Worm (Caenorhabditis elegans) whole organism, young adult: ENCODE measurements around the gene slc-36.5.

ENCODE experiments used
- B0019.2 ChIP-seq: fragments of 200-800 bp; sonication (Bioruptor generic); conservative IDR thresholded peaks from 2 replicates; pipeline ENCODE4 v1.3.6; 2022; ENCODE audit warnings: missing genetic modification reagents, missing genetic modification characterization, missing compliant biosample characterization
- D2030.7 ChIP-seq: fragments of 200-800 bp; sonication (Bioruptor generic); IDR thresholded peaks from 2 replicates; pipeline ENCODE4 v1.3.6; 2022; ENCODE audit warnings: missing genetic modification reagents, missing genetic modification characterization, missing compliant biosample characterization
- F10E7.11 ChIP-seq: sonication (generic microtip); optimal IDR thresholded peaks from 2 replicates; lab custom pipeline; 2017; ENCODE audit warnings: mild to moderate bottlenecking, missing genetic modification characterization, moderate library complexity, missing compliant biosample characterization
- F23B12.7 ChIP-seq: sonication (generic microtip); optimal IDR thresholded peaks from 2 replicates; lab custom pipeline; 2017; ENCODE audit warnings: missing genetic modification characterization, mild to moderate bottlenecking, missing compliant biosample characterization, antibody characterized with exemption, moderate library complexity; ENCODE audit not compliant: insufficient read depth
- F33H1.4 ChIP-seq: fragments of 200-800 bp; sonication (Bioruptor generic); IDR thresholded peaks from 2 replicates; pipeline ENCODE4 v1.3.6; 2022; ENCODE audit warnings: missing genetic modification reagents, missing genetic modification characterization, missing compliant biosample characterization
- F57C9.4 ChIP-seq: sonication (generic microtip); optimal IDR thresholded peaks from 2 replicates; lab custom pipeline; 2017; ENCODE audit warnings: mild to moderate bottlenecking, missing genetic modification characterization, missing compliant biosample characterization
- ZK185.1 ChIP-seq: sonication (generic microtip); optimal IDR thresholded peaks from 2 replicates; lab custom pipeline; 2016; ENCODE audit warnings: mild to moderate bottlenecking, missing genetic modification characterization, missing compliant biosample characterization; ENCODE audit not compliant: poor library complexity, severe bottlenecking
- ama-1 ChIP-seq, 3 experiments: fragments of 150-350 bp in 1 of 3; sonication (generic microtip) in 2 of 3; optimal IDR thresholded peaks; 2 replicates each; lab custom pipeline; 2014 to 2018; ENCODE audit warnings: missing biosample characterization in 2 of 3, missing genetic modification characterization in 2 of 3, missing genetic modification reagents in 2 of 3
- aptf-2 ChIP-seq: fragments of 200-800 bp; sonication (Bioruptor generic); conservative IDR thresholded peaks from 2 replicates; pipeline ENCODE4 v1.3.6; 2022; ENCODE audit warnings: missing genetic modification reagents, missing genetic modification characterization, missing compliant biosample characterization
- aptf-3 ChIP-seq: fragments of 200-800 bp; sonication (Bioruptor generic); IDR thresholded peaks from 2 replicates; pipeline ENCODE4 v1.3.6; 2022; ENCODE audit warnings: missing genetic modification characterization, missing compliant biosample characterization
- athp-1 ChIP-seq: sonication (generic microtip); optimal IDR thresholded peaks from 2 replicates; lab custom pipeline; 2017; ENCODE audit warnings: mild to moderate bottlenecking, missing genetic modification characterization, missing compliant biosample characterization
- attf-3 ChIP-seq: fragments of 200-800 bp; sonication (Bioruptor generic); conservative IDR thresholded peaks from 2 replicates; pipeline ENCODE4 v1.3.6; 2022; ENCODE audit warnings: missing genetic modification reagents, missing genetic modification characterization, missing compliant biosample characterization
- attf-6 ChIP-seq: fragments of 200-800 bp; sonication (Bioruptor generic); IDR thresholded peaks from 2 replicates; pipeline ENCODE4 v1.3.6; 2022; ENCODE audit warnings: missing genetic modification reagents, missing genetic modification characterization, missing compliant biosample characterization
- ceh-27 ChIP-seq: fragments of 200-800 bp; sonication (Bioruptor generic); optimal IDR thresholded peaks from 2 replicates; lab custom pipeline; 2018; ENCODE audit warnings: mild to moderate bottlenecking, missing genetic modification characterization, moderate library complexity, missing compliant biosample characterization
- ceh-58 ChIP-seq: fragments of 200-800 bp; sonication (Bioruptor generic); IDR thresholded peaks from 2 replicates; pipeline ENCODE4 v1.3.6; 2022; ENCODE audit warnings: missing genetic modification characterization, missing compliant biosample characterization
- ceh-91 ChIP-seq: fragments of 200-800 bp; sonication (Bioruptor generic); IDR thresholded peaks from 2 replicates; pipeline ENCODE4 v1.3.6; 2022; ENCODE audit warnings: missing genetic modification reagents, missing genetic modification characterization, missing compliant biosample characterization
- dox-1 ChIP-seq: fragments of 200-800 bp; sonication (Bioruptor generic); IDR thresholded peaks from 2 replicates; pipeline ENCODE4 v1.3.6; 2022; ENCODE audit warnings: missing genetic modification reagents, missing genetic modification characterization, missing compliant biosample characterization
- dpl-1 ChIP-seq: fragments of 150-350 bp; optimal IDR thresholded peaks from 2 replicates; lab custom pipeline; 2014; ENCODE audit warnings: missing biosample characterization, missing genetic modification reagents, missing genetic modification characterization
- efl-1 ChIP-seq: fragments of 150-350 bp; optimal IDR thresholded peaks from 2 replicates; lab custom pipeline; 2014; ENCODE audit warnings: missing biosample characterization, missing genetic modification reagents, missing genetic modification characterization
- egl-18 ChIP-seq: fragments of 200-800 bp; sonication (Bioruptor generic); IDR thresholded peaks from 2 replicates; pipeline ENCODE4 v1.3.6; 2022; ENCODE audit warnings: missing genetic modification reagents, missing genetic modification characterization, missing compliant biosample characterization
- lsl-1 ChIP-seq: fragments of 200-800 bp; sonication (Bioruptor generic); optimal IDR thresholded peaks from 2 replicates; lab custom pipeline; 2018; ENCODE audit warnings: mild to moderate bottlenecking, missing genetic modification characterization, moderate library complexity, missing compliant biosample characterization
- madf-10 ChIP-seq: sonication (generic microtip); optimal IDR thresholded peaks from 2 replicates; lab custom pipeline; 2016; ENCODE audit warnings: mild to moderate bottlenecking, missing genetic modification characterization, missing compliant biosample characterization
- madf-3 ChIP-seq: fragments of 200-800 bp; sonication (Bioruptor generic); IDR thresholded peaks from 2 replicates; pipeline ENCODE4 v1.3.6; 2022; ENCODE audit warnings: missing genetic modification reagents, missing genetic modification characterization, missing compliant biosample characterization
- madf-8 ChIP-seq: fragments of 200-800 bp; sonication (Bioruptor generic); conservative IDR thresholded peaks from 2 replicates; pipeline ENCODE4 v1.3.6; 2022; ENCODE audit warnings: missing genetic modification reagents, missing genetic modification characterization, missing compliant biosample characterization
- mes-4 ChIP-seq: sonication (generic microtip); optimal IDR thresholded peaks from 2 replicates; lab custom pipeline; 2016; ENCODE audit warnings: missing genotype, missing genetic modification characterization, missing compliant biosample characterization
- nfya-2 ChIP-seq: fragments of 200-800 bp; sonication (Bioruptor generic); IDR thresholded peaks from 2 replicates; pipeline ENCODE4 v1.3.6; 2022; ENCODE audit warnings: missing genetic modification reagents, missing genetic modification characterization, missing compliant biosample characterization
- nfyb-1 ChIP-seq: fragments of 200-800 bp; sonication (Bioruptor generic); IDR thresholded peaks from 2 replicates; pipeline ENCODE4 v1.3.6; 2022; ENCODE audit warnings: missing genetic modification reagents, missing genetic modification characterization, missing compliant biosample characterization
- nhr-80 ChIP-seq: sonication (generic microtip); optimal IDR thresholded peaks from 2 replicates; lab custom pipeline; 2016; ENCODE audit warnings: missing genetic modification characterization, missing compliant biosample characterization
- pbrm-1 ChIP-seq: fragments of 200-800 bp; sonication (Bioruptor generic); IDR thresholded peaks from 2 replicates; pipeline ENCODE4 v1.3.6; 2022; ENCODE audit warnings: missing genetic modification reagents, missing genetic modification characterization, missing compliant biosample characterization
- pha-4 ChIP-seq: fragments of 150-350 bp; sonication (generic microtip); optimal IDR thresholded peaks from 2 replicates; lab custom pipeline; 2014; ENCODE audit warnings: missing biosample characterization, missing genetic modification reagents, missing genetic modification characterization
- rpc-1 ChIP-seq, 2 experiments: fragments of 150-350 bp in 1 of 2; sonication (generic microtip) in 1 of 2; optimal IDR thresholded peaks; 2 replicates each; lab custom pipeline; 2014 to 2018; ENCODE audit warnings: missing biosample characterization in 1 of 2, missing genetic modification characterization in 1 of 2, missing genetic modification reagents in 1 of 2, missing genotype in 1 of 2
- sea-2 ChIP-seq: fragments of 200-800 bp; sonication (Bioruptor generic); IDR thresholded peaks from 2 replicates; pipeline ENCODE4 v1.3.6; 2022; ENCODE audit warnings: missing genetic modification characterization, missing compliant biosample characterization
- snpc-1.3 ChIP-seq: sonication (generic microtip); optimal IDR thresholded peaks from 2 replicates; lab custom pipeline; 2017; ENCODE audit warnings: missing genetic modification characterization, mild to moderate bottlenecking, missing compliant biosample characterization, antibody characterized with exemption, moderate library complexity, missing genotype, missing genetic modification reagents; ENCODE audit not compliant: insufficient read depth
- snpc-3.4 ChIP-seq: sonication (generic microtip); optimal IDR thresholded peaks from 2 replicates; lab custom pipeline; 2017; ENCODE audit warnings: missing genetic modification characterization, mild to moderate bottlenecking, missing compliant biosample characterization, antibody characterized with exemption, moderate library complexity, missing genotype, missing genetic modification reagents
- somi-1 ChIP-seq: fragments of 200-800 bp; sonication (Bioruptor generic); optimal IDR thresholded peaks from 2 replicates; lab custom pipeline; 2018; ENCODE audit warnings: mild to moderate bottlenecking, missing genetic modification characterization, missing compliant biosample characterization
- tlf-1 ChIP-seq: fragments of 200-800 bp; sonication (Bioruptor generic); optimal IDR thresholded peaks from 2 replicates; lab custom pipeline; 2018; ENCODE audit warnings: mild to moderate bottlenecking, missing genetic modification characterization, missing compliant biosample characterization
- unc-130 ChIP-seq: sonication (generic microtip); optimal IDR thresholded peaks from 2 replicates; lab custom pipeline; 2016; ENCODE audit warnings: missing genetic modification reagents, missing genetic modification characterization, missing compliant biosample characterization
- unc-62 ChIP-seq: fragments of 150-350 bp; optimal IDR thresholded peaks from 2 replicates; lab custom pipeline; 2014; ENCODE audit warnings: missing biosample characterization, missing genetic modification reagents, missing genetic modification characterization
- xnd-1 ChIP-seq: sonication (generic microtip); optimal IDR thresholded peaks from 2 replicates; lab custom pipeline; 2016; ENCODE audit warnings: missing genotype, missing genetic modification reagents, missing genetic modification characterization, missing compliant biosample characterization
- ztf-25 ChIP-seq: fragments of 200-800 bp; sonication (Bioruptor generic); IDR thresholded peaks from 2 replicates; pipeline ENCODE4 v1.3.6; 2022; ENCODE audit warnings: missing genetic modification reagents, missing genetic modification characterization, missing compliant biosample characterization
- ztf-26 ChIP-seq: sonication (generic microtip); optimal IDR thresholded peaks from 2 replicates; lab custom pipeline; 2017; ENCODE audit warnings: missing genetic modification characterization, missing compliant biosample characterization
- ztf-6 ChIP-seq: fragments of 200-800 bp; sonication (Bioruptor generic); IDR thresholded peaks from 2 replicates; pipeline ENCODE4 v1.3.6; 2022; ENCODE audit warnings: missing genetic modification reagents, missing genetic modification characterization, missing compliant biosample characterization

The slc-36.5 gene

ce11 chrII:6926488-6926887 lies 49.6 kb upstream of the slc-36.5 start (continued):
- TF ChIP-seq somi-1 (no peak), F23B12.7 (tag; lab: Kevin White, UChicago) (no peak), F10E7.11 (tag; lab: Kevin White, UChicago) (no peak), ztf-26 (no peak), attf-6 (GFP tag; lab: Robert Waterston, UW) (no peak), egl-18 (GFP tag; lab: Robert Waterston, UW) (no peak), nhr-80 (tag; lab: Kevin White, UChicago) (peak; percentile 95), pbrm-1 (GFP tag; lab: Robert Waterston, UW) (peak; percentile 39; the same call in 1 of the 2 replicates), ztf-6 (no peak), ceh-58 (GFP tag; lab: Robert Waterston, UW) (no peak), aptf-2 (GFP tag; lab: Robert Waterston, UW) (no peak), dox-1 (peak; percentile 68; the same call in 1 of the 2 replicates), madf-10 (tag; lab: Kevin White, UChicago) (peak; percentile 63), F33H1.4 (GFP tag; lab: Robert Waterston, UW) (no peak), ceh-27 (GFP tag; lab: Kevin White, UChicago) (peak; percentile 45), sea-2 (GFP tag; lab: Robert Waterston, UW) (no peak), xnd-1 (no peak), efl-1 (GFP tag; lab: Kevin White, UChicago) (no peak), B0019.2 (GFP tag; lab: Robert Waterston, UW) (no peak), nfyb-1 (GFP tag; lab: Robert Waterston, UW) (peak; percentile 46; the same call in 1 of the 2 replicates), aptf-3 (GFP tag; lab: Robert Waterston, UW) (no peak), ama-1 (optimal IDR thresholded peaks at IDR 0.05; lab: Kevin White, UChicago) (no peak), ama-1 (GFP tag; optimal IDR thresholded peaks at IDR 0.05; lab: Kevin White, UChicago) (no peak), attf-3 (GFP tag; lab: Robert Waterston, UW) (no peak; the same call in 1 of the 2 replicates), snpc-3.4 (tag; lab: Kevin White, UChicago) (no peak), mes-4 (tag; lab: Kevin White, UChicago) (no peak), D2030.7 (GFP tag; lab: Robert Waterston, UW) (no peak), snpc-1.3 (no peak), rpc-1 (optimal IDR thresholded peaks at IDR 0.05; lab: Kevin White, UChicago) (no peak), rpc-1 (tag; optimal IDR thresholded peaks at IDR 0.05; lab: Kevin White, UChicago) (no peak), nfya-2 (no peak), tlf-1 (no peak), ztf-25 (GFP tag; lab: Robert Waterston, UW) (no peak), dpl-1 (GFP tag; lab: Kevin White, UChicago) (no peak)

ce11 chrII:6926054-6926453 lies 49.2 kb upstream of the slc-36.5 start:
- 0 out of 2 replicates have a peak, but pooled peaks have one; percentile 44 for TF ChIP-seq madf-3 (GFP tag; lab: Robert Waterston, UW)
- no peak for TF ChIP-seq unc-130 (GFP tag; lab: Kevin White, UChicago)

ce11 chrII:6923792-6924191 lies 46.9 kb upstream of the slc-36.5 start:
- TF ChIP-seq pha-4 (tag; lab: Kevin White, UChicago) (no peak), unc-62 (GFP tag; lab: Kevin White, UChicago) (no peak), madf-8 (GFP tag; lab: Robert Waterston, UW) (0 out of 2 replicates have a peak, but pooled peaks have one; percentile 7), F33H1.4 (GFP tag; lab: Robert Waterston, UW) (peak; percentile 20; the same call in 1 of the 2 replicates), ZK185.1 (tag; lab: Kevin White, UChicago) (no peak), ceh-91 (GFP tag; lab: Robert Waterston, UW) (0 out of 2 replicates have a peak, but pooled peaks have one; percentile 29), F57C9.4 (no peak), ztf-6 (no peak), athp-1 (tag; lab: Kevin White, UChicago) (peak; percentile 90), lsl-1 (GFP tag; lab: Kevin White, UChicago) (peak; percentile 89)
